Fruit fly (Drosophila melanogaster) whole organism, pupa: ENCODE data around the gene Nup35.

ENCODE experiments used
- CG12605 ChIP-seq: fragments of 200-800 bp; sonication (Bioruptor generic); IDR thresholded peaks from 2 replicates; pipeline ENCODE4 v1.3.6; 2022; ENCODE audit warnings: missing biosample characterization, missing genetic modification characterization
- CG13204 ChIP-seq: fragments of 200-800 bp; sonication (Bioruptor generic); optimal IDR thresholded peaks from 2 replicates; lab custom pipeline; 2018; ENCODE audit warnings: missing biosample characterization, mild to moderate bottlenecking, missing genetic modification characterization, moderate library complexity
- CG14655 ChIP-seq: fragments of 200-800 bp; sonication (Bioruptor generic); optimal IDR thresholded peaks from 3 replicates; lab custom pipeline; 2017; ENCODE audit warnings: mild to moderate bottlenecking, missing biosample characterization, missing genetic modification reagents, missing genetic modification characterization
- CG17806 ChIP-seq: fragments of 200-800 bp; sonication (Bioruptor generic); optimal IDR thresholded peaks from 2 replicates; lab custom pipeline; 2018; ENCODE audit warnings: missing biosample characterization, mild to moderate bottlenecking, missing genetic modification characterization, moderate library complexity
- CG32121 ChIP-seq: fragments of 200-800 bp; sonication (Bioruptor generic); IDR thresholded peaks from 2 replicates; pipeline ENCODE4 v1.3.6; 2022; ENCODE audit warnings: missing biosample characterization, missing genetic modification characterization
- CG4496 ChIP-seq: fragments of 200-800 bp; sonication (Bioruptor generic); IDR thresholded peaks from 3 replicates; pipeline ENCODE4 v1.3.6; 2022; ENCODE audit warnings: missing biosample characterization, missing genetic modification characterization
- CG9948 ChIP-seq: fragments of 200-800 bp; sonication (Bioruptor generic); optimal IDR thresholded peaks from 2 replicates; lab custom pipeline; 2018; ENCODE audit warnings: missing biosample characterization, mild to moderate bottlenecking, missing genetic modification characterization, moderate library complexity
- EcR ChIP-seq: fragments of 200-800 bp; sonication (Bioruptor generic); optimal IDR thresholded peaks from 3 replicates; lab custom pipeline; 2019; ENCODE audit warnings: missing biosample characterization, missing genetic modification characterization, mild to moderate bottlenecking, moderate library complexity, missing genetic modification reagents
- Pif1B ChIP-seq: fragments of 200-800 bp; sonication (Bioruptor generic); optimal IDR thresholded peaks from 3 replicates; lab custom pipeline; 2016; ENCODE audit warnings: missing biosample characterization, missing genetic modification characterization
- gl ChIP-seq: fragments of 200-800 bp; sonication (Bioruptor generic); optimal IDR thresholded peaks from 2 replicates; lab custom pipeline; 2018; ENCODE audit warnings: missing biosample characterization, mild to moderate bottlenecking, missing genetic modification characterization

DNA sequence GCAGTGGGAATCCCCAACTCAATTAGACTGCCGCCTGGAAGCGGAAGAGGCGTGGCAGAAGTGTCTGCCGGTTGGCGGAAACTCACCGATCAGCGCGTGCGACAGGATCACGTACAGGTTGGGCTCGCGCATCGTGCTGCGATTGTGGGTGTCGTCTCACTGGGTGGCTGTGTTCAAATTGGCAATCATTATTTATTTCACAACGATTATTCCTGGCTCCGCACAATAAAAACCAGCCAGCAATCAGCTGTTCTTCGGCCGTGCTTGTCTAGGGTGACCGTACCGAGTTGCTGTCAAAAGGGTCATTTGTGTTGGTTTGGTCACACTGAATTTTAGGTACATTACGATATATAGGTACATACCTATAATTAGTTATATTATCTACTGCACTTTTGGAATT is 9.0 kb downstream of the Nup35 start, which contains the start of gene CG6659:
- TF ChIP-seq CG13204 (GFP tag; lab: Kevin White, UChicago) (no peak), CG14655 (GFP tag; lab: Kevin White, UChicago) (no peak), Pif1B (no peak), CG9948 (tag; lab: Kevin White, UChicago) (no peak), gl (tag; lab: Kevin White, UChicago) (no peak), CG17806 (tag; lab: Kevin White, UChicago) (no peak), CG4496 (GFP tag; lab: Robert Waterston, UW) (no peak), CG12605 (GFP tag; lab: Robert Waterston, UW) (no peak), EcR (no peak), CG32121 (GFP tag; lab: Robert Waterston, UW) (no peak)
